Fruit fly (Drosophila melanogaster) whole organism, embryonic: ENCODE results near the gene CG13481.

Experiments used
- Abd-B ChIP-seq: fragments of 200-800 bp; sonication (Bioruptor generic); optimal IDR thresholded peaks from 2 replicates; lab custom pipeline; 2018; ENCODE audit warnings: missing biosample characterization, mild to moderate bottlenecking, missing genetic modification characterization, moderate library complexity
- CG10147 ChIP-seq: fragments of 200-800 bp; sonication (Bioruptor generic); optimal IDR thresholded peaks from 2 replicates; lab custom pipeline; 2019; ENCODE audit warnings: missing biosample characterization, mild to moderate bottlenecking, missing genetic modification characterization, moderate library complexity
- CG10209 ChIP-seq: fragments of 200-800 bp; sonication (Bioruptor generic); optimal IDR thresholded peaks from 3 replicates; lab custom pipeline; 2017; ENCODE audit warnings: missing biosample characterization, mild to moderate bottlenecking, missing genetic modification characterization, missing genetic modification reagents
- CG10274 ChIP-seq: fragments of 200-800 bp; sonication (Bioruptor generic); optimal IDR thresholded peaks from 3 replicates; lab custom pipeline; 2017; ENCODE audit warnings: missing biosample characterization, mild to moderate bottlenecking, missing genetic modification characterization
- CG11504 ChIP-seq: fragments of 200-800 bp; sonication (Bioruptor generic); optimal IDR thresholded peaks from 3 replicates; lab custom pipeline; 2019; ENCODE audit warnings: missing biosample characterization, mild to moderate bottlenecking, missing genetic modification characterization, moderate library complexity
- CG12299 ChIP-seq: fragments of 200-800 bp; sonication (Bioruptor generic); optimal IDR thresholded peaks from 2 replicates; lab custom pipeline; 2018; ENCODE audit warnings: missing biosample characterization, mild to moderate bottlenecking, missing genetic modification characterization
- CG12391 ChIP-seq: fragments of 200-800 bp; sonication (Bioruptor generic); optimal IDR thresholded peaks from 3 replicates; lab custom pipeline; 2018; ENCODE audit warnings: missing biosample characterization, mild to moderate bottlenecking, missing genetic modification characterization, moderate library complexity
- CG13424 ChIP-seq: fragments of 200-800 bp; sonication (Bioruptor generic); optimal IDR thresholded peaks from 2 replicates; lab custom pipeline; 2019; ENCODE audit warnings: missing biosample characterization, mild to moderate bottlenecking, missing genetic modification characterization, moderate library complexity
- CG13894 ChIP-seq: fragments of 200-800 bp; sonication (Bioruptor generic); optimal IDR thresholded peaks from 3 replicates; lab custom pipeline; 2018; ENCODE audit warnings: missing biosample characterization, mild to moderate bottlenecking, missing genetic modification characterization, moderate library complexity
- CG14710 ChIP-seq: fragments of 200-800 bp; sonication (Bioruptor generic); optimal IDR thresholded peaks from 3 replicates; lab custom pipeline; 2019; ENCODE audit warnings: missing biosample characterization, mild to moderate bottlenecking, missing genetic modification characterization, moderate library complexity
- CG14965 ChIP-seq: fragments of 200-800 bp; sonication (Bioruptor generic); optimal IDR thresholded peaks from 2 replicates; lab custom pipeline; 2016; ENCODE audit warnings: missing biosample characterization, missing genetic modification characterization, borderline replicate concordance
- CG15073 ChIP-seq: fragments of 200-800 bp; sonication (Bioruptor generic); optimal IDR thresholded peaks from 2 replicates; lab custom pipeline; 2016; ENCODE audit warnings: missing biosample characterization, missing genetic modification characterization
- CG1602 ChIP-seq: fragments of 200-800 bp; sonication (Bioruptor generic); optimal IDR thresholded peaks from 3 replicates; lab custom pipeline; 2016; ENCODE audit warnings: missing biosample characterization, missing genetic modification characterization
- CG18619 ChIP-seq: fragments of 200-800 bp; sonication (Bioruptor generic); optimal IDR thresholded peaks from 3 replicates; lab custom pipeline; 2017; ENCODE audit warnings: missing biosample characterization, mild to moderate bottlenecking, missing genetic modification characterization
- CG2678 ChIP-seq: fragments of 200-800 bp; sonication (Bioruptor generic); optimal IDR thresholded peaks from 3 replicates; lab custom pipeline; 2019; ENCODE audit warnings: missing biosample characterization, mild to moderate bottlenecking, missing genetic modification characterization, moderate library complexity
- CG30020 ChIP-seq: fragments of 200-800 bp; optimal IDR thresholded peaks from 2 replicates; lab custom pipeline; 2019; ENCODE audit warnings: missing biosample characterization, mild to moderate bottlenecking, missing genetic modification characterization, moderate library complexity
- CG32767 ChIP-seq: fragments of 200-800 bp; sonication (Bioruptor generic); IDR thresholded peaks from 2 replicates; pipeline ENCODE4 v1.3.6; 2022; ENCODE audit warnings: missing biosample characterization, missing genetic modification characterization
- CG5245 ChIP-seq: fragments of 200-800 bp; sonication (Bioruptor generic); optimal IDR thresholded peaks from 3 replicates; lab custom pipeline; 2016; ENCODE audit warnings: missing biosample characterization, missing genetic modification characterization
- CG7556 ChIP-seq: fragments of 200-800 bp; sonication (Bioruptor generic); optimal IDR thresholded peaks from 2 replicates; lab custom pipeline; 2017; ENCODE audit warnings: missing biosample characterization, mild to moderate bottlenecking, missing genetic modification characterization
- CG7839 ChIP-seq: fragments of 200-800 bp; sonication (Bioruptor generic); optimal IDR thresholded peaks from 3 replicates; lab custom pipeline; 2018; ENCODE audit warnings: missing biosample characterization, mild to moderate bottlenecking, missing genetic modification characterization, moderate library complexity
- Dek ChIP-seq: fragments of 200-800 bp; sonication (Bioruptor generic); optimal IDR thresholded peaks from 3 replicates; lab custom pipeline; 2019; ENCODE audit warnings: missing biosample characterization, mild to moderate bottlenecking, missing genetic modification characterization, moderate library complexity
- Dip3 ChIP-seq: fragments of 200-800 bp; sonication (Bioruptor generic); optimal IDR thresholded peaks from 3 replicates; lab custom pipeline; 2016; ENCODE audit warnings: missing biosample characterization, missing genetic modification characterization
- E2f1 ChIP-seq: fragments of 200-800 bp; sonication (Bioruptor generic); IDR thresholded peaks from 2 replicates; pipeline ENCODE4 v1.3.6; 2022; ENCODE audit warnings: missing biosample characterization, missing genetic modification characterization
- HLH3B ChIP-seq: fragments of 200-800 bp; sonication (Bioruptor generic); IDR thresholded peaks from 2 replicates; pipeline ENCODE4 v1.3.6; 2022; ENCODE audit warnings: missing biosample characterization, missing genetic modification characterization
- Lim3 ChIP-seq: fragments of 200-800 bp; sonication (Bioruptor generic); IDR thresholded peaks from 2 replicates; pipeline ENCODE4 v1.3.6; 2022; ENCODE audit warnings: missing biosample characterization, missing genetic modification characterization
- Meics ChIP-seq: fragments of 200-800 bp; sonication (Bioruptor generic); optimal IDR thresholded peaks from 2 replicates; lab custom pipeline; 2017; ENCODE audit warnings: missing biosample characterization, mild to moderate bottlenecking, missing genetic modification characterization
- Mrtf ChIP-seq: fragments of 200-800 bp; sonication (Bioruptor generic); IDR thresholded peaks from 3 replicates; pipeline ENCODE4 v1.3.6; 2022; ENCODE audit warnings: missing biosample characterization, missing genetic modification characterization
- Nf-YB ChIP-seq: fragments of 200-800 bp; sonication (Bioruptor generic); optimal IDR thresholded peaks from 3 replicates; lab custom pipeline; 2019; ENCODE audit warnings: missing biosample characterization, mild to moderate bottlenecking, missing genetic modification characterization, moderate library complexity
- PHDP ChIP-seq: fragments of 200-800 bp; sonication (Bioruptor generic); optimal IDR thresholded peaks from 3 replicates; lab custom pipeline; 2018; ENCODE audit warnings: missing biosample characterization, mild to moderate bottlenecking, missing genetic modification characterization, moderate library complexity
- Xrp1 ChIP-seq: fragments of 200-800 bp; sonication (Bioruptor generic); IDR thresholded peaks from 2 replicates; pipeline ENCODE4 v1.3.6; 2022; ENCODE audit warnings: missing biosample characterization, missing genetic modification characterization
- bab2 ChIP-seq: fragments of 200-800 bp; sonication (Bioruptor generic); optimal IDR thresholded peaks from 2 replicates; lab custom pipeline; 2016; ENCODE audit warnings: missing biosample characterization, missing genetic modification characterization
- dm ChIP-seq: fragments of 200-800 bp; sonication (Bioruptor generic); optimal IDR thresholded peaks from 3 replicates; lab custom pipeline; 2016; ENCODE audit warnings: missing biosample characterization, missing genetic modification characterization
- dmrt99B ChIP-seq: fragments of 200-800 bp; sonication (Bioruptor generic); optimal IDR thresholded peaks from 2 replicates; lab custom pipeline; 2018; ENCODE audit warnings: missing biosample characterization, mild to moderate bottlenecking, missing genetic modification characterization, moderate library complexity
- fd96Cb ChIP-seq: fragments of 200-800 bp; sonication (Bioruptor generic); optimal IDR thresholded peaks from 2 replicates; lab custom pipeline; 2018; ENCODE audit warnings: missing biosample characterization, mild to moderate bottlenecking, missing genetic modification characterization, moderate library complexity
- gcm ChIP-seq: fragments of 200-800 bp; sonication (Bioruptor generic); optimal IDR thresholded peaks from 2 replicates; lab custom pipeline; 2019; ENCODE audit warnings: missing biosample characterization, mild to moderate bottlenecking, missing genetic modification characterization, moderate library complexity
- grau ChIP-seq: fragments of 200-800 bp; optimal IDR thresholded peaks from 3 replicates; lab custom pipeline; 2019; ENCODE audit warnings: missing biosample characterization, mild to moderate bottlenecking, missing genetic modification characterization, moderate library complexity
- ind ChIP-seq: fragments of 200-800 bp; sonication (Bioruptor generic); optimal IDR thresholded peaks from 3 replicates; lab custom pipeline; 2016; ENCODE audit warnings: missing biosample characterization, missing genetic modification characterization
- lab ChIP-seq: fragments of 200-800 bp; sonication (Bioruptor generic); optimal IDR thresholded peaks from 3 replicates; lab custom pipeline; 2017; ENCODE audit warnings: missing biosample characterization, missing genetic modification characterization, mild to moderate bottlenecking, moderate library complexity, missing genetic modification reagents
- lmd ChIP-seq: fragments of 200-800 bp; sonication (Bioruptor generic); IDR thresholded peaks from 2 replicates; pipeline ENCODE4 v1.3.6; 2022; ENCODE audit warnings: missing biosample characterization, missing genetic modification characterization
- lov ChIP-seq, 2 experiments: fragments of 200-800 bp in 1 of 2; fragments of >200 bp in 1 of 2; sonication (Bioruptor generic) in 1 of 2; IDR thresholded peaks in 1 of 2; optimal IDR thresholded peaks in 1 of 2; 2 replicates in 1 of 2; 3 replicates in 1 of 2; pipeline versions ENCODE4 v1.3.6 to Lab custom; 2017 to 2022; ENCODE audit warnings: missing biosample characterization in 1 of 2, missing genetic modification characterization in 1 of 2
- row ChIP-seq: fragments of 200-800 bp; sonication (Bioruptor generic); IDR thresholded peaks from 3 replicates; pipeline ENCODE4 v1.3.6; 2022; ENCODE audit warnings: missing biosample characterization, missing genetic modification characterization
- run ChIP-seq: fragments of 200-800 bp; sonication (Bioruptor generic); optimal IDR thresholded peaks from 3 replicates; lab custom pipeline; 2018; ENCODE audit warnings: missing biosample characterization, mild to moderate bottlenecking, missing genetic modification characterization
- so ChIP-seq: fragments of 200-800 bp; sonication (Bioruptor generic); IDR thresholded peaks from 3 replicates; pipeline ENCODE4 v1.3.6; 2022; ENCODE audit warnings: missing biosample characterization, missing genetic modification characterization
- stc ChIP-seq: fragments of 200-800 bp; sonication (Bioruptor generic); IDR thresholded peaks from 2 replicates; pipeline ENCODE4 v1.3.6; 2022; ENCODE audit warnings: missing biosample characterization, missing genetic modification characterization
- tio ChIP-seq: fragments of 200-800 bp; sonication (Bioruptor generic); optimal IDR thresholded peaks from 2 replicates; lab custom pipeline; 2017; ENCODE audit warnings: missing biosample characterization, missing genetic modification characterization, inconsistent platforms
- unpg ChIP-seq: fragments of 200-800 bp; sonication (Bioruptor generic); optimal IDR thresholded peaks from 3 replicates; lab custom pipeline; 2018; ENCODE audit warnings: missing biosample characterization, mild to moderate bottlenecking, missing genetic modification characterization, moderate library complexity
- wdn ChIP-seq: fragments of 200-800 bp; sonication (Bioruptor generic); IDR thresholded peaks from 2 replicates; pipeline ENCODE4 v1.3.6; 2022; ENCODE audit warnings: missing biosample characterization, missing genetic modification characterization
- wor ChIP-seq: fragments of 200-800 bp; sonication (Bioruptor generic); IDR thresholded peaks from 2 replicates; pipeline ENCODE4 v1.3.6; 2022; ENCODE audit warnings: missing biosample characterization, missing genetic modification characterization

Gene CG13481

DNA sequence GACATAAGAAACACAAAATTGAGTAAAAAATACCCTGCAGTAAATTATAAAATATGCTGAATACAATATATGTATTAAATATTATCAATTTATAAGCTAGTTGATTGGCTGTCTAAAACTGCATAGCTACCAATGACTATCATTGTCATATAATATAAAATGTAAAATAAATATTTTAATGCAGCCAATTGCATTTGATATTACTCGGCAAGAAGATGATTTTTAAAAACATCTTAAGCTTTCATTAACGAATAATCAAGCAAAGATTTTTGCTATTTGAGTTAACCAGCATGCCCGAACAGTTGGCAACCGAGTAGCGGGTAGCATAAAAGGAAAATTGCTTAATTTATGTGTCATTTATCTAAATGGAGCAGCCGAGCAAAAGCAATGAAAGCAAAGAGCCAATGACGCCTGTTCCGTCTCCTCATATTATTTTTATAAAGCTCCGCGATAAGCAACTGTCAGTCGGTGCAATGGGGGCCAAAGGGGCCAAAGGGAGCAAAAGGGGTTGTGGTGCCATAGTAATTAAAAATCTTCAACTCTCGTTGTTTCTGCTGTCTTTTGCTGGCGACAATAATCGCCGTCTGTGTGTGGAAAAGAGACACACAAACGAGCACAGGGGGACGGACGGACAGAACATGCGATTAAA lies 6.3 kb downstream of the CG13481 start (continued):
- TF ChIP-seq CG1602 (GFP tag; lab: Kevin White, UChicago) (peak; percentile 9), Dip3 (GFP tag; lab: Kevin White, UChicago) (no peak), fd96Cb (tag; lab: Kevin White, UChicago) (peak; percentile 70), row (GFP tag; lab: Robert Waterston, UW) (peak; percentile 46; the same call in 2 of the 3 replicates), PHDP (peak; percentile 45), wor (GFP tag; lab: Robert Waterston, UW) (0 out of 2 replicates have a peak, but pooled peaks have one; percentile 37), bab2 (GFP tag; lab: Kevin White, UChicago) (no peak), ind (peak; percentile 36), E2f1 (GFP tag; lab: Robert Waterston, UW) (0 out of 2 replicates have a peak, but pooled peaks have one; percentile 9), Abd-B (GFP tag; lab: Kevin White, UChicago) (peak; percentile 41), Meics (GFP tag; lab: Kevin White, UChicago) (peak; percentile 38), lab (GFP tag; lab: Kevin White, UChicago) (peak; percentile 22), unpg (GFP tag; lab: Kevin White, UChicago) (peak; percentile 54), CG13894 (tag; lab: Kevin White, UChicago) (no peak), CG32767 (peak; percentile 23; the same call in 1 of the 2 replicates), CG7556 (GFP tag; lab: Kevin White, UChicago) (peak; percentile 53), lmd (GFP tag; lab: Robert Waterston, UW) (peak; percentile 44), Lim3 (GFP tag; lab: Robert Waterston, UW) (peak; percentile 58; the same call in 1 of the 2 replicates), CG14965 (no peak), CG10274 (GFP tag; lab: Kevin White, UChicago) (peak; percentile 11), CG15073 (no peak), Nf-YB (GFP tag; lab: Kevin White, UChicago) (no peak), CG12299 (tag; lab: Kevin White, UChicago) (no peak), stc (peak; percentile 37; the same call in 1 of the 2 replicates), CG7839 (tag; lab: Kevin White, UChicago) (peak; percentile 67), tio (peak; percentile 38), CG13424 (tag; lab: Kevin White, UChicago) (peak; percentile 55), CG30020 (tag; lab: Kevin White, UChicago) (peak; percentile 7), CG11504 (peak; percentile 83), dm (no peak), gcm (GFP tag; lab: Kevin White, UChicago) (no peak), CG2678 (peak; percentile 61), Xrp1 (no peak), CG12391 (tag; lab: Kevin White, UChicago) (peak; percentile 41), Mrtf (GFP tag; lab: Robert Waterston, UW) (0 out of 3 replicates have a peak, but pooled peaks have one; percentile 18), HLH3B (peak; percentile 55; the same call in 1 of the 2 replicates), grau (tag; lab: Kevin White, UChicago) (peak; percentile 67), CG14710 (tag; lab: Kevin White, UChicago) (peak; percentile 29), wdn (GFP tag; lab: Robert Waterston, UW) (no peak), run (tag; lab: Kevin White, UChicago) (no peak), lov (optimal IDR thresholded peaks at IDR 0.05; lab: Kevin White, UChicago) (no peak), lov (GFP tag; IDR thresholded peaks at IDR 0.05; lab: Robert Waterston, UW) (no peak), dmrt99B (tag; lab: Kevin White, UChicago) (peak; percentile 83), so (GFP tag; lab: Robert Waterston, UW) (0 out of 3 replicates have a peak, but pooled peaks have one; percentile 30), Dek (tag; lab: Kevin White, UChicago) (peak; percentile 17), CG5245 (GFP tag; lab: Kevin White, UChicago) (peak; percentile 4), CG10209 (GFP tag; lab: Kevin White, UChicago) (peak; percentile 29), CG18619 (GFP tag; lab: Kevin White, UChicago) (peak; percentile 7), CG10147 (peak; percentile 9)
